Fruit fly (Drosophila melanogaster) whole organism, embryonic: ENCODE results near the gene Tango5.

ENCODE experiments used
- Antp ChIP-seq: fragments of 200-800 bp; sonication (Bioruptor generic); optimal IDR thresholded peaks from 3 replicates; lab custom pipeline; 2016; ENCODE audit warnings: missing biosample characterization, missing genetic modification characterization
- Bteb2 ChIP-seq: fragments of 200-800 bp; sonication (Bioruptor generic); optimal IDR thresholded peaks from 2 replicates; lab custom pipeline; 2016; ENCODE audit warnings: missing biosample characterization, missing genetic modification characterization
- CG10267 ChIP-seq: fragments of 200-800 bp; sonication (Bioruptor generic); optimal IDR thresholded peaks from 2 replicates; lab custom pipeline; 2018; ENCODE audit warnings: missing biosample characterization, mild to moderate bottlenecking, missing genetic modification characterization, moderate library complexity
- CG11247 ChIP-seq: fragments of 200-800 bp; sonication (Bioruptor generic); IDR thresholded peaks from 2 replicates; pipeline ENCODE4 v1.3.6; 2022; ENCODE audit warnings: missing biosample characterization, missing genetic modification characterization
- CG11398 ChIP-seq: fragments of 200-800 bp; sonication (Bioruptor generic); optimal IDR thresholded peaks from 2 replicates; lab custom pipeline; 2016; ENCODE audit warnings: missing biosample characterization, missing genetic modification characterization
- CG12659 ChIP-seq: fragments of 200-800 bp; sonication (Bioruptor generic); optimal IDR thresholded peaks from 3 replicates; lab custom pipeline; 2017; ENCODE audit warnings: mild to moderate bottlenecking, missing biosample characterization, missing genetic modification reagents, missing genetic modification characterization
- CG14014 ChIP-seq: fragments of 200-800 bp; sonication (Bioruptor generic); IDR thresholded peaks from 2 replicates; pipeline ENCODE4 v1.3.6; 2022; ENCODE audit warnings: missing biosample characterization, missing genetic modification characterization
- CG14050 ChIP-seq: fragments of 200-800 bp; sonication (Bioruptor generic); IDR thresholded peaks from 3 replicates; pipeline ENCODE4 v1.3.6; 2022; ENCODE audit warnings: missing biosample characterization, missing genetic modification characterization
- CG15696 ChIP-seq: fragments of 200-800 bp; sonication (Bioruptor generic); optimal IDR thresholded peaks from 2 replicates; lab custom pipeline; 2019; ENCODE audit warnings: missing biosample characterization, mild to moderate bottlenecking, missing genetic modification characterization, moderate library complexity
- CG1602 ChIP-seq: fragments of 200-800 bp; sonication (Bioruptor generic); optimal IDR thresholded peaks from 3 replicates; lab custom pipeline; 2016; ENCODE audit warnings: missing biosample characterization, missing genetic modification characterization
- CG16815 ChIP-seq: fragments of 200-800 bp; sonication (Bioruptor generic); optimal IDR thresholded peaks from 3 replicates; lab custom pipeline; 2017; ENCODE audit warnings: missing biosample characterization, mild to moderate bottlenecking, missing genetic modification characterization
- CG17186 ChIP-seq: fragments of 200-800 bp; sonication (Bioruptor generic); optimal IDR thresholded peaks from 3 replicates; lab custom pipeline; 2017; ENCODE audit warnings: missing biosample characterization, missing genetic modification reagents, missing genetic modification characterization
- CG17361 ChIP-seq: fragments of 200-800 bp; sonication (Bioruptor generic); IDR thresholded peaks from 3 replicates; pipeline ENCODE4 v1.3.6; 2022; ENCODE audit warnings: missing biosample characterization, missing genetic modification characterization
- CG2199 ChIP-seq: fragments of 200-800 bp; sonication (Bioruptor generic); IDR thresholded peaks from 3 replicates; pipeline ENCODE4 v1.3.6; 2022; ENCODE audit warnings: missing biosample characterization, missing genetic modification characterization
- CG2678 ChIP-seq: fragments of 200-800 bp; sonication (Bioruptor generic); optimal IDR thresholded peaks from 3 replicates; lab custom pipeline; 2019; ENCODE audit warnings: missing biosample characterization, mild to moderate bottlenecking, missing genetic modification characterization, moderate library complexity
- CG30020 ChIP-seq: fragments of 200-800 bp; optimal IDR thresholded peaks from 2 replicates; lab custom pipeline; 2019; ENCODE audit warnings: missing biosample characterization, mild to moderate bottlenecking, missing genetic modification characterization, moderate library complexity
- CG30431 ChIP-seq: fragments of 200-800 bp; sonication (Bioruptor generic); optimal IDR thresholded peaks from 2 replicates; lab custom pipeline; 2017; ENCODE audit warnings: missing biosample characterization, missing genetic modification characterization
- CG5180 ChIP-seq: fragments of 200-800 bp; sonication (Bioruptor generic); optimal IDR thresholded peaks from 3 replicates; lab custom pipeline; 2017; ENCODE audit warnings: missing biosample characterization, missing genetic modification characterization, mild to moderate bottlenecking, moderate library complexity, missing genetic modification reagents
- CG6765 ChIP-seq: fragments of 200-800 bp; sonication (Bioruptor generic); optimal IDR thresholded peaks from 3 replicates; lab custom pipeline; 2017; ENCODE audit warnings: missing biosample characterization, mild to moderate bottlenecking, missing genetic modification characterization
- CG7987 ChIP-seq: fragments of 200-800 bp; sonication (Bioruptor generic); optimal IDR thresholded peaks from 2 replicates; lab custom pipeline; 2018; ENCODE audit warnings: missing biosample characterization, mild to moderate bottlenecking, missing genetic modification characterization, moderate library complexity
- CG9727 ChIP-seq: fragments of 200-800 bp; sonication (Bioruptor generic); optimal IDR thresholded peaks from 3 replicates; lab custom pipeline; 2017; ENCODE audit warnings: missing biosample characterization, mild to moderate bottlenecking, missing genetic modification characterization
- Dip3 ChIP-seq: fragments of 200-800 bp; sonication (Bioruptor generic); optimal IDR thresholded peaks from 3 replicates; lab custom pipeline; 2016; ENCODE audit warnings: missing biosample characterization, missing genetic modification characterization
- Dll ChIP-seq: fragments of 200-800 bp; sonication (Bioruptor generic); IDR thresholded peaks from 4 replicates; pipeline ENCODE4 v1.3.6; 2022; ENCODE audit warnings: missing biosample characterization, missing genetic modification characterization; ENCODE audit not compliant: partially characterized antibody
- Gug ChIP-seq: fragments of 200-800 bp; sonication (Bioruptor generic); IDR thresholded peaks from 4 replicates; pipeline ENCODE4 v1.3.6; 2022; ENCODE audit warnings: missing biosample characterization, missing genetic modification characterization
- H15 ChIP-seq: fragments of 200-800 bp; sonication (Bioruptor generic); IDR thresholded peaks from 3 replicates; pipeline ENCODE4 v1.3.6; 2022; ENCODE audit warnings: missing biosample characterization, missing genetic modification characterization
- Hey ChIP-seq: fragments of 200-800 bp; sonication (Bioruptor generic); optimal IDR thresholded peaks from 3 replicates; lab custom pipeline; 2018; ENCODE audit warnings: missing biosample characterization, mild to moderate bottlenecking, missing genetic modification characterization
- Hr3 ChIP-seq: fragments of 200-800 bp; sonication (Bioruptor generic); optimal IDR thresholded peaks from 3 replicates; lab custom pipeline; 2016; ENCODE audit warnings: missing biosample characterization, missing genetic modification characterization
- NFAT ChIP-seq: fragments of 200-800 bp; sonication (Bioruptor generic); IDR thresholded peaks from 2 replicates; pipeline ENCODE4 v1.3.6; 2022; ENCODE audit warnings: missing biosample characterization, missing genetic modification characterization
- Neu2 ChIP-seq: fragments of 200-800 bp; sonication (Bioruptor generic); optimal IDR thresholded peaks from 3 replicates; lab custom pipeline; 2016; ENCODE audit warnings: missing biosample characterization, missing genetic modification characterization, borderline replicate concordance
- Rfx ChIP-seq: fragments of 200-800 bp; sonication (Bioruptor generic); IDR thresholded peaks from 2 replicates; pipeline ENCODE4 v1.3.6; 2022; ENCODE audit warnings: missing biosample characterization, missing genetic modification characterization
- Rx ChIP-seq: fragments of 200-800 bp; sonication (Bioruptor generic); IDR thresholded peaks from 2 replicates; pipeline ENCODE4 v1.3.6; 2022; ENCODE audit warnings: missing biosample characterization, missing genetic modification characterization
- Usf ChIP-seq: fragments of 200-800 bp; sonication (Bioruptor generic); optimal IDR thresholded peaks from 2 replicates; lab custom pipeline; 2017; ENCODE audit warnings: missing genotype, missing biosample characterization, missing genetic modification characterization
- ab ChIP-seq: fragments of 200-800 bp; sonication (Bioruptor generic); optimal IDR thresholded peaks from 2 replicates; lab custom pipeline; 2016; ENCODE audit warnings: missing biosample characterization, missing genetic modification characterization
- bsh ChIP-seq, 2 experiments: fragments of 200-800 bp; sonication (Bioruptor generic); optimal IDR thresholded peaks; 2 replicates each; lab custom pipeline; 2017 to 2018; ENCODE audit warnings: mild to moderate bottlenecking in 2 of 2, missing biosample characterization in 2 of 2, missing genetic modification characterization in 2 of 2, moderate library complexity in 1 of 2
- chm ChIP-seq: fragments of 200-800 bp; sonication (Bioruptor generic); IDR thresholded peaks from 2 replicates; pipeline ENCODE4 v1.3.6; 2022; ENCODE audit warnings: missing biosample characterization, missing genetic modification characterization
- crp ChIP-seq, 2 experiments: fragments of 200-800 bp; sonication (Bioruptor generic); optimal IDR thresholded peaks; 2 replicates in 1 of 2; 3 replicates in 1 of 2; lab custom pipeline; 2017; ENCODE audit warnings: missing biosample characterization in 2 of 2, missing genetic modification characterization in 2 of 2, mild to moderate bottlenecking in 1 of 2, moderate library complexity in 1 of 2
- dan ChIP-seq: fragments of 200-800 bp; sonication (Bioruptor generic); IDR thresholded peaks from 2 replicates; pipeline ENCODE4 v1.3.6; 2022; ENCODE audit warnings: missing biosample characterization, missing genetic modification characterization
- eve ChIP-seq, 2 experiments: fragments of >200 bp; optimal IDR thresholded peaks; 2 replicates each; lab custom pipeline; 2017; ENCODE audit warnings: missing biosample characterization in 2 of 2, missing genetic modification characterization in 2 of 2
- gfzf ChIP-seq: fragments of 200-800 bp; sonication (Bioruptor generic); optimal IDR thresholded peaks from 2 replicates; lab custom pipeline; 2016; ENCODE audit warnings: missing biosample characterization, mild to moderate bottlenecking, missing genetic modification characterization, moderate library complexity
- gsb ChIP-seq: fragments of 200-800 bp; sonication (Bioruptor generic); IDR thresholded peaks from 2 replicates; pipeline ENCODE4 v1.3.6; 2022; ENCODE audit warnings: missing biosample characterization, missing genetic modification characterization
- klu ChIP-seq: fragments of 200-800 bp; sonication (Bioruptor generic); IDR thresholded peaks from 2 replicates; pipeline ENCODE4 v1.3.6; 2022; ENCODE audit warnings: missing biosample characterization, missing genetic modification characterization
- lbe ChIP-seq: fragments of 200-800 bp; sonication (Bioruptor generic); optimal IDR thresholded peaks from 2 replicates; lab custom pipeline; 2016; ENCODE audit warnings: missing biosample characterization, mild to moderate bottlenecking, missing genetic modification characterization
- lov ChIP-seq, 2 experiments: fragments of 200-800 bp in 1 of 2; fragments of >200 bp in 1 of 2; sonication (Bioruptor generic) in 1 of 2; IDR thresholded peaks in 1 of 2; optimal IDR thresholded peaks in 1 of 2; 2 replicates in 1 of 2; 3 replicates in 1 of 2; pipeline versions ENCODE4 v1.3.6 to Lab custom; 2017 to 2022; ENCODE audit warnings: missing biosample characterization in 1 of 2, missing genetic modification characterization in 1 of 2
- phol ChIP-seq: fragments of 200-800 bp; sonication (Bioruptor generic); optimal IDR thresholded peaks from 3 replicates; lab custom pipeline; 2018; ENCODE audit warnings: missing biosample characterization, mild to moderate bottlenecking, missing genetic modification characterization, moderate library complexity
- sens-2 ChIP-seq: fragments of 200-800 bp; sonication (Bioruptor generic); IDR thresholded peaks from 2 replicates; pipeline ENCODE4 v1.3.6; 2022; ENCODE audit warnings: missing biosample characterization, missing genetic modification characterization
- ssp ChIP-seq: fragments of 200-800 bp; sonication (Bioruptor generic); IDR thresholded peaks from 2 replicates; pipeline ENCODE4 v1.3.6; 2022; ENCODE audit warnings: missing biosample characterization, missing genetic modification characterization
- tll ChIP-seq, 2 experiments: fragments of 200-800 bp in 1 of 2; fragments of >200 bp in 1 of 2; sonication (Bioruptor generic) in 1 of 2; optimal IDR thresholded peaks; 2 replicates each; lab custom pipeline; 2017 to 2019; ENCODE audit warnings: missing biosample characterization in 2 of 2, missing genetic modification characterization in 2 of 2, mild to moderate bottlenecking in 1 of 2, moderate library complexity in 1 of 2
- wor ChIP-seq: fragments of 200-800 bp; sonication (Bioruptor generic); IDR thresholded peaks from 2 replicates; pipeline ENCODE4 v1.3.6; 2022; ENCODE audit warnings: missing biosample characterization, missing genetic modification characterization

Tango5 gene

dm6 chrX:10762959-10763883 lies 992 bp downstream of the Tango5 start (continued):
- TF ChIP-seq Gug (GFP tag; lab: Robert Waterston, UW): no peak
- TF ChIP-seq CG30431 (GFP tag; lab: Kevin White, UChicago): no peak
- no peak for TF ChIP-seq wor
- no peak for TF ChIP-seq CG30020 (tag; lab: Kevin White, UChicago)
- TF ChIP-seq CG14014 (GFP tag; lab: Robert Waterston, UW): no peak
- TF ChIP-seq Bteb2 (GFP tag; lab: Kevin White, UChicago): no peak
- peak; percentile 33 for TF ChIP-seq CG12659 (GFP tag; lab: Kevin White, UChicago)
- TF ChIP-seq Rfx (GFP tag; lab: Robert Waterston, UW): peak; percentile 38
- TF ChIP-seq Hr3 (GFP tag; lab: Kevin White, UChicago): peak; percentile 13
- TF ChIP-seq NFAT: 0 out of 2 replicates have a peak, but pooled peaks have one; percentile 13
- no peak for TF ChIP-seq tll (GFP tag; optimal IDR thresholded peaks at IDR 0.05; lab: Kevin White, UChicago)
- TF ChIP-seq eve (GFP tag; optimal IDR thresholded peaks at IDR 0.05; lab: Kevin White, UChicago): no peak
- peak; percentile 59 for TF ChIP-seq CG9727 (GFP tag; lab: Kevin White, UChicago)
- no peak for TF ChIP-seq H15 (GFP tag; lab: Robert Waterston, UW)
- peak; percentile 67 for TF ChIP-seq CG2678
- no peak for TF ChIP-seq CG5180
- no peak for TF ChIP-seq CG10267
- no peak for TF ChIP-seq klu (GFP tag; lab: Robert Waterston, UW)
- TF ChIP-seq dan (GFP tag; lab: Robert Waterston, UW): no peak
- no peak for TF ChIP-seq CG7987 (GFP tag; lab: Kevin White, UChicago)
- no peak for TF ChIP-seq gsb (GFP tag; lab: Robert Waterston, UW)
- no peak for TF ChIP-seq lbe (GFP tag; lab: Kevin White, UChicago)
- peak in 1 of 2 experiments; percentile 30 for TF ChIP-seq bsh (GFP tag; optimal IDR thresholded peaks at IDR 0.05; lab: Kevin White, UChicago)
- TF ChIP-seq CG2199 (GFP tag; lab: Robert Waterston, UW): no peak
- no peak for TF ChIP-seq CG11247 (GFP tag; lab: Robert Waterston, UW)
- TF ChIP-seq ab: no peak
- TF ChIP-seq CG1602 (GFP tag; lab: Kevin White, UChicago): no peak
- TF ChIP-seq Antp (GFP tag; lab: Kevin White, UChicago): no peak
- no peak for TF ChIP-seq CG17186
- no peak for TF ChIP-seq sens-2
- peak; percentile 37; the same call in 1 of the 2 replicates for TF ChIP-seq chm (GFP tag; lab: Robert Waterston, UW)
- TF ChIP-seq gfzf (GFP tag; lab: Kevin White, UChicago): no peak
- no peak for TF ChIP-seq CG15696 (tag; lab: Kevin White, UChicago)
- peak; percentile 71; the same call in 2 of the 3 replicates for TF ChIP-seq CG17361
- TF ChIP-seq Rx (GFP tag; lab: Robert Waterston, UW): no peak
- no peak for TF ChIP-seq lov (optimal IDR thresholded peaks at IDR 0.05; lab: Kevin White, UChicago)
- no peak for TF ChIP-seq lov (GFP tag; IDR thresholded peaks at IDR 0.05; lab: Robert Waterston, UW)
- TF ChIP-seq CG16815 (GFP tag; lab: Kevin White, UChicago): no peak
- TF ChIP-seq Hey (tag; lab: Kevin White, UChicago): peak; percentile 33
- peak; percentile 20 for TF ChIP-seq phol (tag; lab: Kevin White, UChicago)
- no peak for TF ChIP-seq Neu2 (GFP tag; lab: Kevin White, UChicago)
- TF ChIP-seq crp (GFP tag; optimal IDR thresholded peaks at IDR 0.05; lab: Kevin White, UChicago): no peak
- TF ChIP-seq Dll (GFP tag; lab: Robert Waterston, UW): no peak
- no peak for TF ChIP-seq ssp (GFP tag; lab: Robert Waterston, UW)
- TF ChIP-seq Dip3 (GFP tag; lab: Kevin White, UChicago): no peak
- TF ChIP-seq CG11398: no peak
- no peak for TF ChIP-seq Usf (GFP tag; lab: Kevin White, UChicago)
- TF ChIP-seq CG14050 (GFP tag; lab: Robert Waterston, UW): no peak
- no peak for TF ChIP-seq CG6765 (GFP tag; lab: Kevin White, UChicago)
